Fruit fly (Drosophila melanogaster) whole organism, embryonic: ENCODE data around the gene CG3702.

Experiments
- Antp ChIP-seq: fragments of 200-800 bp; sonication (Bioruptor generic); optimal IDR thresholded peaks from 3 replicates; lab custom pipeline; 2016; ENCODE audit warnings: missing biosample characterization, missing genetic modification characterization
- Atf-2 ChIP-seq: fragments of 200-800 bp; sonication (Bioruptor generic); optimal IDR thresholded peaks from 2 replicates; lab custom pipeline; 2016; ENCODE audit warnings: missing biosample characterization, missing genetic modification characterization
- CG11504 ChIP-seq: fragments of 200-800 bp; sonication (Bioruptor generic); optimal IDR thresholded peaks from 3 replicates; lab custom pipeline; 2019; ENCODE audit warnings: missing biosample characterization, mild to moderate bottlenecking, missing genetic modification characterization, moderate library complexity
- CG12659 ChIP-seq: fragments of 200-800 bp; sonication (Bioruptor generic); optimal IDR thresholded peaks from 3 replicates; lab custom pipeline; 2017; ENCODE audit warnings: mild to moderate bottlenecking, missing biosample characterization, missing genetic modification reagents, missing genetic modification characterization
- CG12769 ChIP-seq: fragments of 200-800 bp; sonication (Bioruptor generic); optimal IDR thresholded peaks from 2 replicates; lab custom pipeline; 2019; ENCODE audit warnings: missing biosample characterization, mild to moderate bottlenecking, missing genetic modification characterization, moderate library complexity
- CG14014 ChIP-seq: fragments of 200-800 bp; sonication (Bioruptor generic); IDR thresholded peaks from 2 replicates; pipeline ENCODE4 v1.3.6; 2022; ENCODE audit warnings: missing biosample characterization, missing genetic modification characterization
- CG14441 ChIP-seq: fragments of 200-800 bp; sonication (Bioruptor generic); IDR thresholded peaks from 2 replicates; pipeline ENCODE4 v1.3.6; 2022; ENCODE audit warnings: missing biosample characterization, missing genetic modification characterization
- CG16779 ChIP-seq: fragments of 200-800 bp; sonication (Bioruptor generic); IDR thresholded peaks from 2 replicates; pipeline ENCODE4 v1.3.6; 2022; ENCODE audit warnings: missing biosample characterization, missing genetic modification characterization
- CG17359 ChIP-seq: fragments of 200-800 bp; sonication (Bioruptor generic); optimal IDR thresholded peaks from 3 replicates; lab custom pipeline; 2018; ENCODE audit warnings: missing biosample characterization, mild to moderate bottlenecking, missing genetic modification characterization, moderate library complexity
- CG17829 ChIP-seq: fragments of 200-800 bp; optimal IDR thresholded peaks from 2 replicates; lab custom pipeline; 2019; ENCODE audit warnings: missing biosample characterization, mild to moderate bottlenecking, missing genetic modification characterization, moderate library complexity
- CG2116 ChIP-seq: fragments of 200-800 bp; sonication (Bioruptor generic); optimal IDR thresholded peaks from 3 replicates; lab custom pipeline; 2018; ENCODE audit warnings: missing biosample characterization, mild to moderate bottlenecking, missing genetic modification characterization
- CG2120 ChIP-seq: fragments of 200-800 bp; sonication (Bioruptor generic); optimal IDR thresholded peaks from 3 replicates; lab custom pipeline; 2016; ENCODE audit warnings: missing biosample characterization, missing genetic modification characterization
- CG2678 ChIP-seq: fragments of 200-800 bp; sonication (Bioruptor generic); optimal IDR thresholded peaks from 3 replicates; lab custom pipeline; 2019; ENCODE audit warnings: missing biosample characterization, mild to moderate bottlenecking, missing genetic modification characterization, moderate library complexity
- CG32532 ChIP-seq: fragments of 200-800 bp; sonication (Bioruptor generic); IDR thresholded peaks from 2 replicates; pipeline ENCODE4 v1.3.6; 2022; ENCODE audit warnings: missing biosample characterization, missing genetic modification characterization
- CG3726 ChIP-seq: fragments of 200-800 bp; sonication (Bioruptor generic); IDR thresholded peaks from 3 replicates; pipeline ENCODE4, ENCODE4 v1.3.6; 2022; ENCODE audit warnings: missing biosample characterization, missing genetic modification characterization
- CG4360 ChIP-seq: fragments of 200-800 bp; sonication (Bioruptor generic); IDR thresholded peaks from 2 replicates; pipeline ENCODE4 v1.3.6; 2022; ENCODE audit warnings: missing biosample characterization, missing genetic modification characterization
- CG6813 ChIP-seq: fragments of 200-800 bp; sonication (Bioruptor generic); optimal IDR thresholded peaks from 2 replicates; lab custom pipeline; 2017; ENCODE audit warnings: missing biosample characterization, missing genetic modification characterization, mild to moderate bottlenecking, moderate library complexity, missing genetic modification reagents
- CG7839 ChIP-seq: fragments of 200-800 bp; sonication (Bioruptor generic); optimal IDR thresholded peaks from 3 replicates; lab custom pipeline; 2018; ENCODE audit warnings: missing biosample characterization, mild to moderate bottlenecking, missing genetic modification characterization, moderate library complexity
- CG7928 ChIP-seq: fragments of 200-800 bp; sonication (Bioruptor generic); optimal IDR thresholded peaks from 2 replicates; lab custom pipeline; 2017; ENCODE audit warnings: missing biosample characterization, mild to moderate bottlenecking, missing genetic modification characterization
- CG8924 ChIP-seq: fragments of 200-800 bp; optimal IDR thresholded peaks from 3 replicates; lab custom pipeline; 2019; ENCODE audit warnings: missing biosample characterization, mild to moderate bottlenecking, missing genetic modification characterization, moderate library complexity
- Dek ChIP-seq: fragments of 200-800 bp; sonication (Bioruptor generic); optimal IDR thresholded peaks from 3 replicates; lab custom pipeline; 2019; ENCODE audit warnings: missing biosample characterization, mild to moderate bottlenecking, missing genetic modification characterization, moderate library complexity
- E2f2 ChIP-seq: fragments of 200-800 bp; sonication (Bioruptor generic); IDR thresholded peaks from 2 replicates; pipeline ENCODE4 v1.3.6; 2022; ENCODE audit warnings: missing biosample characterization, missing genetic modification characterization
- Ets65A ChIP-seq: fragments of 200-800 bp; sonication (Bioruptor generic); peaks from one replicate; lab custom pipeline; 2016; ENCODE audit warnings: missing biosample characterization, missing genetic modification characterization
- Fer1 ChIP-seq: fragments of 200-800 bp; sonication (Bioruptor generic); optimal IDR thresholded peaks from 2 replicates; lab custom pipeline; 2017; ENCODE audit warnings: missing biosample characterization, mild to moderate bottlenecking, missing genetic modification characterization
- H15 ChIP-seq: fragments of 200-800 bp; sonication (Bioruptor generic); IDR thresholded peaks from 3 replicates; pipeline ENCODE4 v1.3.6; 2022; ENCODE audit warnings: missing biosample characterization, missing genetic modification characterization
- HLHmδ ChIP-seq: fragments of 200-800 bp; sonication (Bioruptor generic); optimal IDR thresholded peaks from 2 replicates; lab custom pipeline; 2018; ENCODE audit warnings: missing biosample characterization, mild to moderate bottlenecking, missing genetic modification characterization, moderate library complexity
- Hey ChIP-seq: fragments of 200-800 bp; sonication (Bioruptor generic); optimal IDR thresholded peaks from 3 replicates; lab custom pipeline; 2018; ENCODE audit warnings: missing biosample characterization, mild to moderate bottlenecking, missing genetic modification characterization
- Hmx ChIP-seq: fragments of 200-800 bp; sonication (Bioruptor generic); optimal IDR thresholded peaks from 2 replicates; lab custom pipeline; 2016; ENCODE audit warnings: missing biosample characterization, missing genetic modification characterization
- Hsf ChIP-seq: fragments of 200-800 bp; sonication (Bioruptor generic); optimal IDR thresholded peaks from 3 replicates; lab custom pipeline; 2016; ENCODE audit warnings: missing biosample characterization, missing genetic modification characterization
- Med ChIP-seq: fragments of 200-800 bp; sonication (Bioruptor generic); peaks from one replicate; lab custom pipeline; 2016; ENCODE audit warnings: missing biosample characterization, missing genetic modification characterization, mild to moderate bottlenecking, inconsistent platforms, moderate library complexity
- Meics ChIP-seq: fragments of 200-800 bp; sonication (Bioruptor generic); optimal IDR thresholded peaks from 2 replicates; lab custom pipeline; 2017; ENCODE audit warnings: missing biosample characterization, mild to moderate bottlenecking, missing genetic modification characterization
- Nf-YC ChIP-seq: fragments of 200-800 bp; optimal IDR thresholded peaks from 3 replicates; lab custom pipeline; 2019; ENCODE audit warnings: missing biosample characterization, mild to moderate bottlenecking, missing genetic modification characterization, moderate library complexity
- Optix ChIP-seq: fragments of 200-800 bp; sonication (Bioruptor generic); IDR thresholded peaks from 3 replicates; pipeline ENCODE4 v1.3.6; 2022; ENCODE audit warnings: missing biosample characterization, missing genetic modification characterization
- Ptx1 ChIP-seq: fragments of 200-800 bp; sonication (Bioruptor generic); IDR thresholded peaks from 2 replicates; pipeline ENCODE4 v1.3.6; 2022; ENCODE audit warnings: missing biosample characterization, missing genetic modification characterization
- Side ChIP-seq: fragments of 200-800 bp; sonication (Bioruptor generic); optimal IDR thresholded peaks from 2 replicates; lab custom pipeline; 2016; ENCODE audit warnings: missing biosample characterization, missing genetic modification characterization
- Spps ChIP-seq: fragments of 200-800 bp; sonication (Bioruptor generic); optimal IDR thresholded peaks from 2 replicates; lab custom pipeline; 2018; ENCODE audit warnings: missing biosample characterization, mild to moderate bottlenecking, missing genetic modification characterization
- bigmax ChIP-seq: fragments of 200-800 bp; sonication (Bioruptor generic); optimal IDR thresholded peaks from 2 replicates; lab custom pipeline; 2018; ENCODE audit warnings: missing biosample characterization, mild to moderate bottlenecking, missing genetic modification characterization
- bsh ChIP-seq, 2 experiments: fragments of 200-800 bp; sonication (Bioruptor generic); optimal IDR thresholded peaks; 2 replicates each; lab custom pipeline; 2017 to 2018; ENCODE audit warnings: mild to moderate bottlenecking in 2 of 2, missing biosample characterization in 2 of 2, missing genetic modification characterization in 2 of 2, moderate library complexity in 1 of 2
- dmrt99B ChIP-seq: fragments of 200-800 bp; sonication (Bioruptor generic); optimal IDR thresholded peaks from 2 replicates; lab custom pipeline; 2018; ENCODE audit warnings: missing biosample characterization, mild to moderate bottlenecking, missing genetic modification characterization, moderate library complexity
- dysf ChIP-seq: fragments of 200-800 bp; sonication (Bioruptor generic); IDR thresholded peaks from 3 replicates; pipeline ENCODE4 v1.3.6; 2022; ENCODE audit warnings: missing biosample characterization, missing genetic modification characterization
- ftz-f1 ChIP-seq: fragments of 200-800 bp; sonication (Bioruptor generic); optimal IDR thresholded peaks from 2 replicates; lab custom pipeline; 2016; ENCODE audit warnings: missing biosample characterization, missing genetic modification characterization
- gem ChIP-seq: fragments of 200-800 bp; sonication (Bioruptor generic); optimal IDR thresholded peaks from 2 replicates; lab custom pipeline; 2019; ENCODE audit warnings: missing biosample characterization, mild to moderate bottlenecking, missing genetic modification characterization, moderate library complexity
- gfzf ChIP-seq: fragments of 200-800 bp; sonication (Bioruptor generic); optimal IDR thresholded peaks from 2 replicates; lab custom pipeline; 2016; ENCODE audit warnings: missing biosample characterization, mild to moderate bottlenecking, missing genetic modification characterization, moderate library complexity
- gt ChIP-seq: fragments of 200-800 bp; sonication (Bioruptor generic); IDR thresholded peaks from 2 replicates; pipeline ENCODE4 v1.3.6; 2022; ENCODE audit warnings: missing biosample characterization, missing genetic modification characterization
- hth ChIP-seq: fragments of >200 bp; optimal IDR thresholded peaks from 2 replicates; lab custom pipeline; 2017; ENCODE audit warnings: inconsistent platforms
- insv ChIP-seq, 2 experiments: fragments of 200-800 bp; sonication (Bioruptor generic); optimal IDR thresholded peaks; 3 replicates each; lab custom pipeline; 2016 to 2018; ENCODE audit warnings: missing biosample characterization in 2 of 2, missing genetic modification characterization in 2 of 2
- otp ChIP-seq: fragments of 200-800 bp; sonication (Bioruptor generic); IDR thresholded peaks from 3 replicates; pipeline ENCODE4, ENCODE4 v1.3.6; 2022; ENCODE audit warnings: missing biosample characterization, missing genetic modification characterization
- pros ChIP-seq: fragments of 200-800 bp; sonication (Bioruptor generic); optimal IDR thresholded peaks from 3 replicates; lab custom pipeline; 2019; ENCODE audit warnings: missing biosample characterization, mild to moderate bottlenecking, missing genetic modification characterization, moderate library complexity
- sisA ChIP-seq: fragments of 200-800 bp; sonication (Bioruptor generic); IDR thresholded peaks from 2 replicates; pipeline ENCODE4 v1.3.6; 2022; ENCODE audit warnings: missing biosample characterization, missing genetic modification characterization
- vnd ChIP-seq: fragments of 200-800 bp; sonication (Bioruptor generic); IDR thresholded peaks from 3 replicates; pipeline ENCODE4 v1.3.6; 2022; ENCODE audit warnings: missing biosample characterization, missing genetic modification characterization; ENCODE audit not compliant: partially characterized antibody
- wdn ChIP-seq: fragments of 200-800 bp; sonication (Bioruptor generic); IDR thresholded peaks from 2 replicates; pipeline ENCODE4 v1.3.6; 2022; ENCODE audit warnings: missing biosample characterization, missing genetic modification characterization

The CG3702 gene

dm6 chr2L:4248314-4248713 is 21.4 kb upstream of the CG3702 start:
- TF ChIP-seq CG32532 (peak; percentile 38; the same call in 1 of the 2 replicates), dmrt99B (tag; lab: Kevin White, UChicago) (peak; percentile 10), insv (GFP tag; optimal IDR thresholded peaks at IDR 0.05; lab: Kevin White, UChicago) (no peak), pros (GFP tag; lab: Kevin White, UChicago) (no peak), Dek (tag; lab: Kevin White, UChicago) (no peak), CG2120 (peak; percentile 58), CG3726 (GFP tag; lab: Robert Waterston, UW) (no peak), CG12769 (peak; percentile 38), CG11504 (tag; lab: Kevin White, UChicago) (peak; percentile 29), bsh (GFP tag; optimal IDR thresholded peaks at IDR 0.05; lab: Kevin White, UChicago) (no peak), Meics (GFP tag; lab: Kevin White, UChicago) (peak; percentile 28), CG8924 (tag; lab: Kevin White, UChicago) (no peak), CG14014 (GFP tag; lab: Robert Waterston, UW) (peak; percentile 41; the same call in 1 of the 2 replicates), CG7839 (tag; lab: Kevin White, UChicago) (peak; percentile 30), Hmx (no peak), Ptx1 (GFP tag; lab: Robert Waterston, UW) (0 out of 2 replicates have a peak, but pooled peaks have one; percentile 15), gt (GFP tag; lab: Robert Waterston, UW) (no peak), Ets65A (peak; percentile 86), CG2678 (peak; percentile 32), Antp (GFP tag; lab: Kevin White, UChicago) (peak; percentile 14), Med (GFP tag; lab: Kevin White, UChicago) (peak; percentile 77), Hey (no peak), CG14441 (GFP tag; lab: Robert Waterston, UW) (peak; percentile 18; the same call in 1 of the 2 replicates), Nf-YC (tag; lab: Kevin White, UChicago) (no peak), Atf-2 (no peak), HLHmδ (GFP tag; lab: Kevin White, UChicago) (no peak), gfzf (GFP tag; lab: Kevin White, UChicago) (no peak), CG17829 (tag; lab: Kevin White, UChicago) (no peak), sisA (GFP tag; lab: Robert Waterston, UW) (0 out of 2 replicates have a peak, but pooled peaks have one; percentile 29), Fer1 (GFP tag; lab: Kevin White, UChicago) (peak; percentile 39), CG6813 (GFP tag; lab: Kevin White, UChicago) (no peak), CG2116 (GFP tag; lab: Kevin White, UChicago) (no peak), hth (no peak), CG12659 (GFP tag; lab: Kevin White, UChicago) (peak; percentile 0), ftz-f1 (no peak), Side (GFP tag; lab: Kevin White, UChicago) (no peak), otp (GFP tag; lab: Robert Waterston, UW) (no peak), H15 (GFP tag; lab: Robert Waterston, UW) (no peak), bigmax (no peak), wdn (GFP tag; lab: Robert Waterston, UW) (0 out of 2 replicates have a peak, but pooled peaks have one; percentile 24), gem (tag; lab: Kevin White, UChicago) (peak; percentile 0), E2f2 (GFP tag; lab: Robert Waterston, UW) (no peak), CG7928 (GFP tag; lab: Kevin White, UChicago) (no peak), Hsf (no peak), Optix (GFP tag; lab: Robert Waterston, UW) (no peak), Spps (tag; lab: Kevin White, UChicago) (no peak), CG16779 (GFP tag; lab: Robert Waterston, UW) (0 out of 2 replicates have a peak, but pooled peaks have one; percentile 49), vnd (GFP tag; lab: Robert Waterston, UW) (no peak), dysf (GFP tag; lab: Robert Waterston, UW) (peak; percentile 42; the same call in 1 of the 3 replicates), CG17359 (no peak), CG4360 (GFP tag; lab: Robert Waterston, UW) (no peak)
